Fruit fly (Drosophila melanogaster): ENCODE data around the gene CG15353.
A peak's percentile ranks its signal among the peaks of the same experiment; 100 is the strongest.

- TF ChIP-seq CG33017 (tag; optimal IDR thresholded peaks at IDR 0.05) (no peak), bab1 (GFP tag; optimal IDR thresholded peaks at IDR 0.05) (peak; percentile 7), cic (GFP tag; optimal IDR thresholded peaks at IDR 0.05) (no peak), Mnt (GFP tag; optimal IDR thresholded peaks at IDR 0.05) (peak; percentile 3), CG11617 (GFP tag; optimal IDR thresholded peaks at IDR 0.05) (no peak), CG7045 (GFP tag; optimal IDR thresholded peaks at IDR 0.05) (no peak), cnc (optimal IDR thresholded peaks at IDR 0.05) (no peak), CG12768 (GFP tag; optimal IDR thresholded peaks at IDR 0.05) (no peak), CG7101 (tag; optimal IDR thresholded peaks at IDR 0.05) (peak; percentile 4), CG5204 (GFP tag; optimal IDR thresholded peaks at IDR 0.05) (no peak), pad (GFP tag; optimal IDR thresholded peaks at IDR 0.05) (no peak), kay (GFP tag; ENCODE audit: borderline replicate concordance) (no peak)
Observed at dm6 chr2L:1973957-1974356, 33.0 kb downstream of the CG15353 start, which contains the start of gene Der-1.
